Worm (Caenorhabditis elegans) whole organism, early embryonic: ENCODE measurements around the gene F12A10.8.

Experiments
- B0310.2 ChIP-seq: sonication (generic microtip); optimal IDR thresholded peaks from 2 replicates; lab custom pipeline; 2016; ENCODE audit warnings: mild to moderate bottlenecking, missing genetic modification characterization, missing compliant biosample characterization
- F13C5.2 ChIP-seq: sonication (generic microtip); optimal IDR thresholded peaks from 2 replicates; lab custom pipeline; 2017; ENCODE audit warnings: mild to moderate bottlenecking, missing genetic modification characterization, inconsistent platforms, missing compliant biosample characterization
- ama-1 ChIP-seq: fragments of 150-350 bp; optimal IDR thresholded peaks from 2 replicates; lab custom pipeline; 2014
- ceh-13 ChIP-seq: fragments of 200-800 bp; sonication (Bioruptor generic); optimal IDR thresholded peaks from 2 replicates; lab custom pipeline; 2018; ENCODE audit warnings: mild to moderate bottlenecking, missing genetic modification characterization, missing compliant biosample characterization
- ceh-36 ChIP-seq: sonication (generic microtip); optimal IDR thresholded peaks from 2 replicates; lab custom pipeline; 2016; ENCODE audit warnings: missing genetic modification characterization, inconsistent platforms, missing compliant biosample characterization
- ets-7 ChIP-seq: sonication (generic microtip); optimal IDR thresholded peaks from 2 replicates; lab custom pipeline; 2016; ENCODE audit warnings: missing genotype, missing genetic modification characterization, missing compliant biosample characterization
- flt-1 ChIP-seq: fragments of 200-800 bp; sonication (Bioruptor generic); IDR thresholded peaks from 2 replicates; pipeline ENCODE4 v1.3.6; 2022; ENCODE audit warnings: missing genetic modification characterization, missing compliant biosample characterization
- hnd-1 ChIP-seq: sonication (generic microtip); optimal IDR thresholded peaks from 2 replicates; lab custom pipeline; 2016; ENCODE audit warnings: missing genetic modification characterization, missing compliant biosample characterization
- pes-1 ChIP-seq: fragments of 200-800 bp; sonication (Bioruptor generic); IDR thresholded peaks from 2 replicates; pipeline ENCODE4 v1.3.6; 2022; ENCODE audit warnings: missing genetic modification reagents, missing genetic modification characterization, missing compliant biosample characterization
- sea-1 ChIP-seq: fragments of 200-800 bp; sonication (Bioruptor generic); conservative IDR thresholded peaks from 2 replicates; pipeline ENCODE4 v1.3.6; 2022; ENCODE audit warnings: missing genetic modification characterization, missing compliant biosample characterization
- tbx-11 ChIP-seq: fragments of 200-800 bp; sonication (Bioruptor generic); IDR thresholded peaks from 2 replicates; pipeline ENCODE4 v1.3.6; 2022; ENCODE audit warnings: missing genetic modification characterization, missing compliant biosample characterization
- tra-4 ChIP-seq: sonication (generic microtip); optimal IDR thresholded peaks from 2 replicates; lab custom pipeline; 2017; ENCODE audit warnings: missing genetic modification characterization, missing compliant biosample characterization

- TF ChIP-seq hnd-1 (no peak), ceh-13 (GFP tag; lab: Kevin White, UChicago) (no peak), F13C5.2 (no peak), flt-1 (no peak), pes-1 (GFP tag; lab: Robert Waterston, UW) (no peak), ceh-36 (tag; lab: Kevin White, UChicago) (no peak), ama-1 (lab: Kevin White, UChicago) (no peak), ets-7 (tag; lab: Kevin White, UChicago) (no peak), tbx-11 (GFP tag; lab: Robert Waterston, UW) (no peak), sea-1 (no peak), tra-4 (tag; lab: Kevin White, UChicago) (no peak), B0310.2 (tag; lab: Kevin White, UChicago) (no peak)
Observed at ce11 chrII:5537524-5537923, 36.7 kb upstream of the F12A10.8 start, which contains the start of gene C17C3.11.
